Worm (Caenorhabditis elegans): ENCODE data around the gene T15B12.1.

DNA sequence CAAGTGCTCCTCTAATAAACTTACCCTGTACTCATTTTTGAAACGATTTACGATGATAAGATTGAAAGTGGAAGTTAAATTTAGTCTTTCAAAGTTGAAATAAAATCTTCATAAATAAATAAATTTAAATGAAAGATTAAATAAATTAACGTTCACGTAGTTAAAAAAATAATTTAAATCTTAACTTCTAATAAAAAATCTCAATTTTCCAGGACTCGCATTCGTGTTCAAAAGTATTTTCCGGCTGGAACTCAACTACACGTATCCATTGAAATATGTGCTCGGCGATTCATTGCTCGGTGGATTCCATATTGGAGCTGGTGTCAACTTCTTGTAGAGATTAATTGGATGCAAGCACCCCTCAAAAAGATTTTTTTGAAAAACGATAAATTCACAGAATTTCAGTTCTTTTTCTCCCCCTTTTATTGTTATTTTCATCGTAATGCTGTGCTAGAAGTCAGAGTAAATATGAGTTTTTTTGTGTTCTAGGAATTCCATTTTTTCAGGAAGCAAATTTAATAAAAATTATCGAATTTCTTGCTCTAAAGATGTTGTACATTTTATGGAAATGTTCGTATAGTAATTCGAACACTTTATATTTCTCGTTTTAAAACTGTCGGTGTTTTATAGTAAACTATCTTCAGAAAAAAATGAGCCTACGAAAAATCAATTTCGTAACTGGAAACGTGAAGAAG is 24.5 kb upstream of the T15B12.1 start, which contains the start of the genes C34E10.9 and hap-1:
- TF ChIP-seq scrt-1 (GFP tag; IDR thresholded peaks at IDR 0.05) (no peak), flt-1 (GFP tag; IDR thresholded peaks at IDR 0.05) (no peak), ama-1 (optimal IDR thresholded peaks at IDR 0.05) (no peak), hmg-4 (GFP tag; optimal IDR thresholded peaks at IDR 0.05) (no peak), tbx-11 (GFP tag; IDR thresholded peaks at IDR 0.05) (no peak), B0310.2 (tag; optimal IDR thresholded peaks at IDR 0.05) (no peak), F13C5.2 (tag; optimal IDR thresholded peaks at IDR 0.05) (no peak), tra-4 (tag; optimal IDR thresholded peaks at IDR 0.05) (no peak), hmbx-1 (tag; optimal IDR thresholded peaks at IDR 0.05) (no peak), sea-1 (GFP tag; conservative IDR thresholded peaks at IDR 0.05) (no peak), aly-1 (tag; optimal IDR thresholded peaks at IDR 0.05) (no peak), hnd-1 (tag; optimal IDR thresholded peaks at IDR 0.05) (no peak)

Data from whole organism, early embryonic.